Worm (Caenorhabditis elegans) whole organism, L1 larva: ENCODE data around the gene cpt-4.
"Not testable (repeated sequence)": the region's sequence is repeated elsewhere in the genome, so short reads cannot be mapped to it uniquely, and the experiment has no call there.

Source experiments
- C04F5.9 ChIP-seq: sonication (generic microtip); optimal IDR thresholded peaks from 2 replicates; lab custom pipeline; 2016; ENCODE audit warnings: missing genetic modification characterization, missing compliant biosample characterization
- grh-1 ChIP-seq: fragments of 200-800 bp; sonication (Bioruptor generic); IDR thresholded peaks from 2 replicates; pipeline ENCODE4 v1.3.6; 2022; ENCODE audit warnings: missing genetic modification reagents, missing genetic modification characterization, missing compliant biosample characterization
- lin-15B ChIP-seq: fragments of 150-350 bp; sonication (generic microtip); optimal IDR thresholded peaks from 3 replicates; lab custom pipeline; 2014; ENCODE audit warnings: missing biosample characterization, missing genetic modification characterization
- nhr-77 ChIP-seq: fragments of 150-350 bp; optimal IDR thresholded peaks from 2 replicates; lab custom pipeline; 2014; ENCODE audit warnings: missing biosample characterization, missing genetic modification characterization
- nhr-85 ChIP-seq: sonication (generic microtip); peaks from one replicate; lab custom pipeline; 2016; ENCODE audit warnings: missing genetic modification characterization, inconsistent platforms, missing compliant biosample characterization
- nhr-90 ChIP-seq: sonication (generic microtip); optimal IDR thresholded peaks from 2 replicates; lab custom pipeline; 2016; ENCODE audit warnings: mild to moderate bottlenecking, missing genetic modification characterization, missing compliant biosample characterization; ENCODE audit not compliant: poor library complexity
- pqm-1 ChIP-seq: sonication (generic microtip); optimal IDR thresholded peaks from 3 replicates; lab custom pipeline; 2017; ENCODE audit warnings: missing biosample characterization, missing genetic modification characterization
- skn-1 ChIP-seq: fragments of 150-350 bp; optimal IDR thresholded peaks from 2 replicates; lab custom pipeline; 2014; ENCODE audit warnings: missing biosample characterization, missing genetic modification characterization
- vab-15 ChIP-seq: sonication (generic microtip); optimal IDR thresholded peaks from 2 replicates; lab custom pipeline; 2017; ENCODE audit warnings: missing genotype, mild to moderate bottlenecking, missing genetic modification characterization, missing compliant biosample characterization
- ztf-11 ChIP-seq, 2 experiments: sonication (generic microtip); optimal IDR thresholded peaks; 2 replicates each; lab custom pipeline; 2016 to 2017; ENCODE audit warnings: missing genetic modification characterization in 2 of 2, missing biosample characterization in 1 of 2, missing compliant biosample characterization in 1 of 2

DNA sequence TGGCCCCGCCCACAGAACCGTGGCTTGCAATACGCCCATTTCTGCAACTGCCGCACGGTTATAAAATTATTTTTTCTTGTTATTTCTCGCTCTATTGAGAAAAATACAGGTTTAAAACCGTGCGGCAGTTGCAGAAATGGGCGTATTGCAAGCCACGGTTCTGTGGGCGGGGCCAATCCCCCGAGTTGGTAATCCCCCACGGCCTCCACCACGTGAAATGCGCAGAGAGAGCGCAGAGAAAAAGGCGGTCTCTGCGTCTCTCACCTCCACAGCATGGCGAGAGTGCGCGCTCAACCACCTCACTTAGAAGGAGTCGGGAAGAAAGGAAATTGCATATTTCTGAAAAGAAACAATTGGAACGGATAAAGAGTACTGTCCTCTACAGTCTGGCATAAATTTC, 19.7 kb upstream of the cpt-4 start:
- not testable (repeated sequence) for TF ChIP-seq lin-15B (tag; lab: Kevin White, UChicago); vab-15; pqm-1 (tag; lab: Kevin White, UChicago); ztf-11 (tag; optimal IDR thresholded peaks at IDR 0.05; lab: Kevin White, UChicago); nhr-85; nhr-77 (tag; lab: Kevin White, UChicago); C04F5.9 (tag; lab: Kevin White, UChicago); nhr-90 (tag; lab: Kevin White, UChicago); skn-1 (tag; lab: Kevin White, UChicago)
- TF ChIP-seq grh-1 (GFP tag; lab: Robert Waterston, UW) = peak; percentile 93
